Worm (Caenorhabditis elegans) whole organism, mixed stage, embryonic: ENCODE measurements around the gene mlt-8.
"Not testable (repeated sequence)": the region's sequence is repeated elsewhere in the genome, so short reads cannot be mapped to it uniquely, and the experiment has no call there.

Experiments used
- M03D4.4 ChIP-seq: sonication (generic microtip); optimal IDR thresholded peaks from 2 replicates; lab custom pipeline; 2017; ENCODE audit warnings: mild to moderate bottlenecking, missing genetic modification characterization, missing compliant biosample characterization
- bed-3 ChIP-seq: fragments of 200-800 bp; sonication (Bioruptor generic); optimal IDR thresholded peaks from 3 replicates; lab custom pipeline; 2018; ENCODE audit warnings: mild to moderate bottlenecking, missing genetic modification characterization, moderate library complexity, missing compliant biosample characterization
- blmp-1 ChIP-seq: fragments of 150-350 bp; optimal IDR thresholded peaks from 2 replicates; lab custom pipeline; 2014; ENCODE audit warnings: missing biosample characterization, missing genetic modification characterization
- ceh-39 ChIP-seq: fragments of 150-350 bp; optimal IDR thresholded peaks from 2 replicates; lab custom pipeline; 2014; ENCODE audit warnings: missing biosample characterization, missing genetic modification characterization
- ceh-43 ChIP-seq: fragments of 200-800 bp; sonication (Bioruptor generic); optimal IDR thresholded peaks from 2 replicates; lab custom pipeline; 2018; ENCODE audit warnings: mild to moderate bottlenecking, missing genetic modification characterization, moderate library complexity, missing compliant biosample characterization
- ceh-83 ChIP-seq: fragments of 200-800 bp; sonication (Bioruptor generic); optimal IDR thresholded peaks from 2 replicates; lab custom pipeline; 2018; ENCODE audit warnings: mild to moderate bottlenecking, missing genetic modification characterization, missing compliant biosample characterization
- ces-1 ChIP-seq: fragments of 150-350 bp; optimal IDR thresholded peaks from 2 replicates; lab custom pipeline; 2014; ENCODE audit warnings: missing biosample characterization, missing genetic modification reagents, missing genetic modification characterization
- cnd-1 ChIP-seq: fragments of 200-800 bp; sonication (Bioruptor generic); optimal IDR thresholded peaks from 2 replicates; lab custom pipeline; 2018; ENCODE audit warnings: mild to moderate bottlenecking, missing genetic modification characterization, missing compliant biosample characterization
- drap-1 ChIP-seq: fragments of 200-800 bp; sonication (Bioruptor generic); optimal IDR thresholded peaks from 3 replicates; lab custom pipeline; 2018; ENCODE audit warnings: mild to moderate bottlenecking, missing genetic modification characterization, missing compliant biosample characterization
- elt-3 ChIP-seq: fragments of 150-350 bp; optimal IDR thresholded peaks from 2 replicates; lab custom pipeline; 2014; ENCODE audit warnings: missing biosample characterization, missing genetic modification characterization
- flh-1 ChIP-seq: fragments of 200-800 bp; sonication (Bioruptor generic); optimal IDR thresholded peaks from 2 replicates; lab custom pipeline; 2018; ENCODE audit warnings: mild to moderate bottlenecking, missing genetic modification characterization, moderate library complexity, missing compliant biosample characterization
- hlh-1 ChIP-seq: fragments of 150-350 bp; optimal IDR thresholded peaks from 2 replicates; lab custom pipeline; 2014; ENCODE audit warnings: missing biosample characterization, missing genetic modification reagents, missing genetic modification characterization
- lin-13 ChIP-seq: fragments of 150-350 bp; optimal IDR thresholded peaks from 2 replicates; lab custom pipeline; 2014; ENCODE audit warnings: missing biosample characterization, missing genetic modification characterization
- lin-32 ChIP-seq: fragments of 200-800 bp; sonication (Bioruptor generic); optimal IDR thresholded peaks from 2 replicates; lab custom pipeline; 2018; ENCODE audit warnings: mild to moderate bottlenecking, missing genetic modification characterization, missing compliant biosample characterization
- mab-5 ChIP-seq: fragments of 150-350 bp; optimal IDR thresholded peaks from 2 replicates; lab custom pipeline; 2014; ENCODE audit warnings: missing biosample characterization, missing genetic modification characterization
- mep-1 ChIP-seq: fragments of 150-350 bp; optimal IDR thresholded peaks from 2 replicates; lab custom pipeline; 2017; ENCODE audit warnings: missing biosample characterization, missing genetic modification reagents, missing genetic modification characterization, inconsistent platforms
- mls-2 ChIP-seq: sonication (generic microtip); optimal IDR thresholded peaks from 2 replicates; lab custom pipeline; 2016; ENCODE audit warnings: mild to moderate bottlenecking, missing genetic modification characterization, moderate library complexity, missing compliant biosample characterization
- nhr-12 ChIP-seq: fragments of 150-350 bp; optimal IDR thresholded peaks from 2 replicates; lab custom pipeline; 2014; ENCODE audit warnings: missing biosample characterization, missing genetic modification characterization
- nhr-2 ChIP-seq: fragments of 150-350 bp; optimal IDR thresholded peaks from 2 replicates; lab custom pipeline; 2014; ENCODE audit warnings: missing biosample characterization, missing genetic modification characterization
- nhr-237 ChIP-seq: fragments of 150-350 bp; optimal IDR thresholded peaks from 2 replicates; lab custom pipeline; 2014; ENCODE audit warnings: missing biosample characterization, missing genetic modification characterization
- nhr-28 ChIP-seq: fragments of 150-350 bp; optimal IDR thresholded peaks from 2 replicates; lab custom pipeline; 2014; ENCODE audit warnings: missing biosample characterization, missing genetic modification characterization
- nhr-76 ChIP-seq: sonication (generic microtip); optimal IDR thresholded peaks from 2 replicates; lab custom pipeline; 2017; ENCODE audit warnings: missing biosample characterization, missing genetic modification characterization
- pha-4 ChIP-seq: fragments of 150-350 bp; optimal IDR thresholded peaks from 2 replicates; lab custom pipeline; 2018; ENCODE audit warnings: missing biosample characterization, missing genetic modification reagents, missing genetic modification characterization
- sem-2 ChIP-seq: fragments of 200-800 bp; sonication (Bioruptor generic); optimal IDR thresholded peaks from 2 replicates; lab custom pipeline; 2018; ENCODE audit warnings: mild to moderate bottlenecking, missing genetic modification characterization, missing compliant biosample characterization
- snpc-4 ChIP-seq: fragments of 150-350 bp; optimal IDR thresholded peaks from 2 replicates; lab custom pipeline; 2014; ENCODE audit warnings: missing biosample characterization, missing genetic modification characterization
- sptf-1 ChIP-seq: sonication (generic microtip); optimal IDR thresholded peaks from 2 replicates; lab custom pipeline; 2017; ENCODE audit warnings: mild to moderate bottlenecking, missing genetic modification characterization, moderate library complexity, missing compliant biosample characterization
- tbx-8 ChIP-seq: fragments of 200-800 bp; sonication (Bioruptor generic); optimal IDR thresholded peaks from 2 replicates; lab custom pipeline; 2018; ENCODE audit warnings: mild to moderate bottlenecking, missing genetic modification characterization, moderate library complexity, missing compliant biosample characterization
- unc-120 ChIP-seq: sonication (generic microtip); optimal IDR thresholded peaks from 2 replicates; lab custom pipeline; 2017; ENCODE audit warnings: missing genetic modification characterization, missing compliant biosample characterization; ENCODE audit not compliant: poor library complexity, severe bottlenecking
- unc-39 ChIP-seq: fragments of 150-350 bp; optimal IDR thresholded peaks from 2 replicates; lab custom pipeline; 2014; ENCODE audit warnings: missing biosample characterization, missing genetic modification characterization
- zip-8 ChIP-seq: fragments of 150-350 bp; optimal IDR thresholded peaks from 2 replicates; lab custom pipeline; 2014; ENCODE audit warnings: missing biosample characterization, missing genetic modification characterization
- ztf-11 ChIP-seq: fragments of 150-350 bp; optimal IDR thresholded peaks from 2 replicates; lab custom pipeline; 2014; ENCODE audit warnings: missing biosample characterization, missing genetic modification characterization

The mlt-8 gene

ce11 chrII:542416-542815 lies 29.5 kb downstream of the mlt-8 start:
- no peak for TF ChIP-seq cnd-1 (tag; lab: Kevin White, UChicago)
- no peak for TF ChIP-seq zip-8 (tag; lab: Kevin White, UChicago)
- TF ChIP-seq sptf-1 (tag; lab: Kevin White, UChicago) = no peak
- no peak for TF ChIP-seq ztf-11 (tag; lab: Kevin White, UChicago)
- no peak for TF ChIP-seq mep-1 (tag; lab: Kevin White, UChicago)
- no peak for TF ChIP-seq snpc-4 (tag; lab: Kevin White, UChicago)
- TF ChIP-seq unc-39 (tag; lab: Kevin White, UChicago) = no peak
- TF ChIP-seq lin-32 (GFP tag; lab: Kevin White, UChicago) = no peak
- no peak for TF ChIP-seq ces-1 (GFP tag; lab: Kevin White, UChicago)
- no peak for TF ChIP-seq nhr-2 (tag; lab: Kevin White, UChicago)
- TF ChIP-seq blmp-1 (tag; lab: Kevin White, UChicago) = no peak
- TF ChIP-seq elt-3 (tag; lab: Kevin White, UChicago) = no peak
- no peak for TF ChIP-seq tbx-8 (GFP tag; lab: Kevin White, UChicago)
- no peak for TF ChIP-seq M03D4.4 (tag; lab: Kevin White, UChicago)
- TF ChIP-seq ceh-83 (GFP tag; lab: Kevin White, UChicago) = no peak
- TF ChIP-seq lin-13 (tag; lab: Kevin White, UChicago) = no peak
- no peak for TF ChIP-seq sem-2 (GFP tag; lab: Kevin White, UChicago)
- no peak for TF ChIP-seq nhr-28
- no peak for TF ChIP-seq ceh-43
- no peak for TF ChIP-seq bed-3 (GFP tag; lab: Kevin White, UChicago)
- TF ChIP-seq, all 35 proteins: peak for 0

- no peak for TF ChIP-seq drap-1 (GFP tag; lab: Kevin White, UChicago)
- no peak for TF ChIP-seq tbx-8 (GFP tag; lab: Kevin White, UChicago)
- no peak for TF ChIP-seq ztf-11 (tag; lab: Kevin White, UChicago)
- no peak for TF ChIP-seq hlh-1 (tag; lab: Kevin White, UChicago)
- TF ChIP-seq sem-2 (GFP tag; lab: Kevin White, UChicago) = no peak
- TF ChIP-seq nhr-12 = no peak
- no peak for TF ChIP-seq ceh-39
- TF ChIP-seq snpc-4 (tag; lab: Kevin White, UChicago) = no peak
- no peak for TF ChIP-seq ces-1 (GFP tag; lab: Kevin White, UChicago)
- no peak for TF ChIP-seq ceh-43
- TF ChIP-seq unc-120 = no peak
- no peak for TF ChIP-seq elt-3 (tag; lab: Kevin White, UChicago)
- TF ChIP-seq mab-5 = no peak
- TF ChIP-seq, all 35 proteins: peak for 0
Observed at ce11 chrII:536775-537174, 35.1 kb downstream of the mlt-8 start, which contains the start of gene T27A1.2. Gene T27A1.2, minus strand, starts transcription at chrII:536875.

ce11 chrII:535226-535625 lies 36.7 kb downstream of the mlt-8 start, which contains the start of gene T27A1.3:
Gene T27A1.3, plus strand, starts transcription at chrII:535526.
- TF ChIP-seq unc-39 (tag; lab: Kevin White, UChicago); mls-2; ces-1 (GFP tag; lab: Kevin White, UChicago): not testable (repeated sequence)

ce11 chrII:526375-526774 lies 45.5 kb downstream of the mlt-8 start, which contains the start of gene lgc-34:
Gene lgc-34, plus strand, starts transcription at chrII:526574.
- peak; percentile 35 for TF ChIP-seq unc-120
- TF ChIP-seq sem-2 (GFP tag; lab: Kevin White, UChicago) = no peak
- TF ChIP-seq ztf-11 (tag; lab: Kevin White, UChicago) = no peak
- TF ChIP-seq drap-1 (GFP tag; lab: Kevin White, UChicago) = no peak
- TF ChIP-seq mls-2 = no peak
- no peak for TF ChIP-seq lin-13 (tag; lab: Kevin White, UChicago)
- no peak for TF ChIP-seq nhr-237 (tag; lab: Kevin White, UChicago)
- TF ChIP-seq ceh-39 = no peak
- TF ChIP-seq nhr-28 = no peak
- no peak for TF ChIP-seq tbx-8 (GFP tag; lab: Kevin White, UChicago)
- TF ChIP-seq flh-1 (GFP tag; lab: Kevin White, UChicago) = no peak
- no peak for TF ChIP-seq cnd-1 (tag; lab: Kevin White, UChicago)
- no peak for TF ChIP-seq mep-1 (tag; lab: Kevin White, UChicago)
- peak; percentile 95 for TF ChIP-seq hlh-1 (tag; lab: Kevin White, UChicago)

ce11 chrII:522302-522701 lies 49.6 kb downstream of the mlt-8 start, which contains the start of gene slc-36.2:
Gene slc-36.2, plus strand, starts transcription at chrII:522602.
- no peak for TF ChIP-seq pha-4 (tag; lab: Kevin White, UChicago)
- no peak for TF ChIP-seq nhr-76 (tag; lab: Kevin White, UChicago)
- TF ChIP-seq drap-1 (GFP tag; lab: Kevin White, UChicago) = no peak
- TF ChIP-seq hlh-1 (tag; lab: Kevin White, UChicago) = no peak
- no peak for TF ChIP-seq mep-1 (tag; lab: Kevin White, UChicago)
- no peak for TF ChIP-seq zip-8 (tag; lab: Kevin White, UChicago)
- TF ChIP-seq snpc-4 (tag; lab: Kevin White, UChicago) = no peak
- TF ChIP-seq ztf-11 (tag; lab: Kevin White, UChicago) = no peak
- no peak for TF ChIP-seq ceh-39
- no peak for TF ChIP-seq sem-2 (GFP tag; lab: Kevin White, UChicago)
- TF ChIP-seq nhr-237 (tag; lab: Kevin White, UChicago) = no peak
- no peak for TF ChIP-seq bed-3 (GFP tag; lab: Kevin White, UChicago)
- no peak for TF ChIP-seq ces-1 (GFP tag; lab: Kevin White, UChicago)
- TF ChIP-seq sptf-1 (tag; lab: Kevin White, UChicago) = no peak
- TF ChIP-seq lin-32 (GFP tag; lab: Kevin White, UChicago) = no peak
